Fruit fly (Drosophila melanogaster): Measurements from ENCODE around the gene CG34012.
A peak's percentile ranks its signal among the peaks of the same experiment; 100 is the strongest.

Gene CG34012

dm6 chr3L:11061200-11061599 is 48.1 kb downstream of the CG34012 start, which contains the start of the genes CG6321 and Blos2 (continued):
- TF ChIP-seq dpn (GFP tag; optimal IDR thresholded peaks at IDR 0.05) (peak; percentile 69 to 77), Rx (GFP tag; IDR thresholded peaks at IDR 0.05) (peak; percentile 17; the same call in 1 of the 2 replicates), pita (GFP tag; optimal IDR thresholded peaks at IDR 0.05) (no peak), TFAM (GFP tag; optimal IDR thresholded peaks at IDR 0.05) (no peak), CG2889 (GFP tag; IDR thresholded peaks at IDR 0.05) (no peak), CG15696 (tag; optimal IDR thresholded peaks at IDR 0.05) (peak; percentile 76), Sry-β (GFP tag; optimal IDR thresholded peaks at IDR 0.05) (peak; percentile 14), CG30403 (GFP tag; optimal IDR thresholded peaks at IDR 0.05) (peak; percentile 82), CG6654 (GFP tag; optimal IDR thresholded peaks at IDR 0.05) (peak; percentile 21), CG8290 (GFP tag; optimal IDR thresholded peaks at IDR 0.05) (peak; percentile 31), CG8290 (tag; optimal IDR thresholded peaks at IDR 0.05) (peak in 1 of 2 experiments; percentile 61), CG8944 (GFP tag; optimal IDR thresholded peaks at IDR 0.05) (no peak), Mrtf (GFP tag; IDR thresholded peaks at IDR 0.05) (peak; percentile 62; the same call in 1 of the 3 replicates), lab (GFP tag; optimal IDR thresholded peaks at IDR 0.05) (peak; percentile 86), Chrac-16 (GFP tag; optimal IDR thresholded peaks at IDR 0.05) (peak; percentile 55), Hmx (GFP tag; optimal IDR thresholded peaks at IDR 0.05) (no peak), CG4360 (GFP tag; IDR thresholded peaks at IDR 0.05) (no peak), HHEX (GFP tag; optimal IDR thresholded peaks at IDR 0.05) (peak; percentile 72), CG18764 (GFP tag; optimal IDR thresholded peaks at IDR 0.05) (peak; percentile 4), wor (GFP tag; IDR thresholded peaks at IDR 0.05) (no peak), Gsc (GFP tag; IDR thresholded peaks at IDR 0.05) (no peak), gem (tag; optimal IDR thresholded peaks at IDR 0.05) (peak; percentile 90), bsh (GFP tag; optimal IDR thresholded peaks at IDR 0.05) (peak; percentile 54 to 80), tx (GFP tag; optimal IDR thresholded peaks at IDR 0.05) (peak; percentile 3), Dbx (GFP tag; IDR thresholded peaks at IDR 0.05) (peak; percentile 63; the same call in 2 of the 3 replicates), CG7372 (GFP tag; IDR thresholded peaks at IDR 0.05) (no peak), CG6689 (GFP tag; IDR thresholded peaks at IDR 0.05) (peak; percentile 72), Oaz (GFP tag; IDR thresholded peaks at IDR 0.05) (peak; percentile 54), crp (GFP tag; optimal IDR thresholded peaks at IDR 0.05) (peak; percentile 30 to 84), gcm2 (GFP tag; optimal IDR thresholded peaks at IDR 0.05) (peak; percentile 24), Deaf1 (tag; optimal IDR thresholded peaks at IDR 0.05) (peak; percentile 66), CG14667 (GFP tag; IDR thresholded peaks at IDR 0.05) (no peak), Xbp1 (GFP tag; optimal IDR thresholded peaks at IDR 0.05) (peak; percentile 75), CG34422 (GFP tag; IDR thresholded peaks at IDR 0.05) (0 out of 3 replicates have a peak, but pooled peaks have one; percentile 38), B-H1 (GFP tag; IDR thresholded peaks at IDR 0.05) (peak; percentile 27; the same call in 1 of the 3 replicates), CG2129 (GFP tag; IDR thresholded peaks at IDR 0.05; ENCODE audit: partially characterized antibody) (no peak), slp2 (GFP tag; optimal IDR thresholded peaks at IDR 0.05) (peak; percentile 30), amos (GFP tag; IDR thresholded peaks at IDR 0.05; ENCODE audit: partially characterized antibody) (no peak), onecut (GFP tag; IDR thresholded peaks at IDR 0.05) (peak; percentile 76), HLHmδ (GFP tag; optimal IDR thresholded peaks at IDR 0.05) (no peak), az2 (GFP tag; optimal IDR thresholded peaks at IDR 0.05) (peak; percentile 66), seq (GFP tag; IDR thresholded peaks at IDR 0.05) (peak; percentile 16; the same call in 1 of the 2 replicates), Sin3A (optimal IDR thresholded peaks at IDR 0.05) (no peak), CG7745 (tag; optimal IDR thresholded peaks at IDR 0.05) (no peak), CG15479 (GFP tag; optimal IDR thresholded peaks at IDR 0.05) (no peak), CG17361 (GFP tag; IDR thresholded peaks at IDR 0.05) (peak; percentile 81), CG16813 (GFP tag; IDR thresholded peaks at IDR 0.05; ENCODE audit: partially characterized antibody) (no peak), Ada2b (GFP tag; IDR thresholded peaks at IDR 0.05) (peak; percentile 60; the same call in 1 of the 2 replicates), Dek (tag; optimal IDR thresholded peaks at IDR 0.05) (peak; percentile 73), CG14014 (GFP tag; IDR thresholded peaks at IDR 0.05) (peak; percentile 51), Ets65A (GFP tag) (no peak), CG2120 (GFP tag; optimal IDR thresholded peaks at IDR 0.05) (peak; percentile 82)
